Worm (Caenorhabditis elegans) whole organism, L3 larva: ENCODE results near the gene mbk-1.
A peak's percentile ranks its signal among the peaks of the same experiment; 100 is the strongest.

Experiments
- R02D3.7 ChIP-seq: fragments of 150-350 bp; optimal IDR thresholded peaks from 2 replicates; lab custom pipeline; 2014; ENCODE audit warnings: missing biosample characterization, missing genetic modification characterization
- ZK546.5 ChIP-seq: sonication (generic microtip); optimal IDR thresholded peaks from 2 replicates; lab custom pipeline; 2017; ENCODE audit warnings: missing biosample characterization, missing genetic modification characterization
- aly-2 ChIP-seq: fragments of 150-350 bp; optimal IDR thresholded peaks from 2 replicates; lab custom pipeline; 2014; ENCODE audit warnings: missing biosample characterization, missing genetic modification characterization
- ama-1 ChIP-seq: fragments of 150-350 bp; optimal IDR thresholded peaks from 2 replicates; lab custom pipeline; 2018
- ceh-28 ChIP-seq: fragments of 150-350 bp; optimal IDR thresholded peaks from 2 replicates; lab custom pipeline; 2014; ENCODE audit warnings: missing biosample characterization, missing genetic modification reagents, missing genetic modification characterization
- ceh-82 ChIP-seq: fragments of 150-350 bp; optimal IDR thresholded peaks from 2 replicates; lab custom pipeline; 2014; ENCODE audit warnings: missing biosample characterization, missing genetic modification characterization
- daf-12 ChIP-seq: fragments of 150-350 bp; optimal IDR thresholded peaks from 2 replicates; lab custom pipeline; 2014; ENCODE audit warnings: missing biosample characterization, missing genetic modification reagents, missing genetic modification characterization
- egl-27 ChIP-seq: sonication (generic microtip); optimal IDR thresholded peaks from 4 replicates; lab custom pipeline; 2017; ENCODE audit warnings: missing biosample characterization, missing genetic modification reagents, missing genetic modification characterization
- egl-5 ChIP-seq: fragments of 150-350 bp; optimal IDR thresholded peaks from 2 replicates; lab custom pipeline; 2017; ENCODE audit warnings: missing biosample characterization, missing genetic modification reagents, missing genetic modification characterization, inconsistent platforms
- elt-2 ChIP-seq: sonication (generic microtip); optimal IDR thresholded peaks from 2 replicates; lab custom pipeline; 2016; ENCODE audit warnings: missing genetic modification reagents, mild to moderate bottlenecking, missing genetic modification characterization, missing compliant biosample characterization
- elt-3 ChIP-seq, 3 experiments: fragments of 150-350 bp in 1 of 3; sonication (generic microtip) in 2 of 3; optimal IDR thresholded peaks; 2 replicates in 2 of 3; 4 replicates in 1 of 3; lab custom pipeline; 2014 to 2017; ENCODE audit warnings: missing biosample characterization in 3 of 3, missing genetic modification characterization in 3 of 3
- eor-1 ChIP-seq, 2 experiments: fragments of 150-350 bp; optimal IDR thresholded peaks; 2 replicates each; lab custom pipeline; 2014 to 2018; ENCODE audit warnings: missing biosample characterization in 2 of 2, missing genetic modification characterization in 2 of 2
- fkh-2 ChIP-seq: fragments of 150-350 bp; optimal IDR thresholded peaks from 2 replicates; lab custom pipeline; 2014; ENCODE audit warnings: missing biosample characterization, missing genetic modification reagents, missing genetic modification characterization
- fos-1 ChIP-seq: fragments of 150-350 bp; optimal IDR thresholded peaks from 2 replicates; lab custom pipeline; 2014; ENCODE audit warnings: missing biosample characterization, missing genetic modification characterization
- hmg-11 ChIP-seq: sonication (generic microtip); optimal IDR thresholded peaks from 2 replicates; lab custom pipeline; 2016; ENCODE audit warnings: missing genetic modification characterization, missing compliant biosample characterization
- jun-1 ChIP-seq: fragments of 150-350 bp; optimal IDR thresholded peaks from 2 replicates; lab custom pipeline; 2014; ENCODE audit warnings: missing biosample characterization, missing genetic modification reagents, missing genetic modification characterization
- lin-39 ChIP-seq: fragments of 150-350 bp; optimal IDR thresholded peaks from 2 replicates; lab custom pipeline; 2018; ENCODE audit warnings: missing biosample characterization, missing genetic modification reagents, missing genetic modification characterization
- lsy-12 ChIP-seq: sonication (generic microtip); optimal IDR thresholded peaks from 2 replicates; lab custom pipeline; 2016; ENCODE audit warnings: mild to moderate bottlenecking, missing genetic modification characterization, missing compliant biosample characterization
- mdl-1 ChIP-seq: fragments of 150-350 bp; optimal IDR thresholded peaks from 2 replicates; lab custom pipeline; 2014; ENCODE audit warnings: missing biosample characterization, missing genetic modification characterization
- mml-1 ChIP-seq: fragments of 150-350 bp; sonication (generic microtip); optimal IDR thresholded peaks from 3 replicates; lab custom pipeline; 2014; ENCODE audit warnings: missing biosample characterization, missing genetic modification characterization
- nfya-1 ChIP-seq: sonication (generic microtip); optimal IDR thresholded peaks from 2 replicates; lab custom pipeline; 2017; ENCODE audit warnings: missing genetic modification characterization, mild to moderate bottlenecking, missing compliant biosample characterization, antibody characterized with exemption, moderate library complexity; ENCODE audit not compliant: insufficient read depth
- nhr-11 ChIP-seq: fragments of 150-350 bp; optimal IDR thresholded peaks from 2 replicates; lab custom pipeline; 2014; ENCODE audit warnings: missing biosample characterization, missing genetic modification characterization
- nhr-12 ChIP-seq: fragments of 150-350 bp; optimal IDR thresholded peaks from 2 replicates; lab custom pipeline; 2014; ENCODE audit warnings: missing biosample characterization, missing genetic modification characterization
- nhr-23 ChIP-seq: fragments of 150-350 bp; optimal IDR thresholded peaks from 2 replicates; lab custom pipeline; 2014; ENCODE audit warnings: missing biosample characterization, missing genetic modification reagents, missing genetic modification characterization
- nhr-237 ChIP-seq: fragments of 150-350 bp; optimal IDR thresholded peaks from 2 replicates; lab custom pipeline; 2014; ENCODE audit warnings: missing biosample characterization, missing genetic modification characterization
- nhr-25 ChIP-seq: sonication (generic microtip); optimal IDR thresholded peaks from 2 replicates; lab custom pipeline; 2017; ENCODE audit warnings: missing biosample characterization, missing genetic modification characterization
- nhr-28 ChIP-seq: fragments of 150-350 bp; optimal IDR thresholded peaks from 2 replicates; lab custom pipeline; 2014; ENCODE audit warnings: missing biosample characterization, missing genetic modification characterization
- nhr-43 ChIP-seq: sonication (generic microtip); optimal IDR thresholded peaks from 2 replicates; lab custom pipeline; 2016; ENCODE audit warnings: mild to moderate bottlenecking, missing genetic modification characterization, missing compliant biosample characterization; ENCODE audit not compliant: poor library complexity, severe bottlenecking
- nhr-67 ChIP-seq: fragments of 150-350 bp; optimal IDR thresholded peaks from 2 replicates; lab custom pipeline; 2014; ENCODE audit warnings: missing biosample characterization, missing genetic modification characterization
- nhr-76 ChIP-seq: fragments of 150-350 bp; sonication (generic microtip); optimal IDR thresholded peaks from 5 replicates; lab custom pipeline; 2014; ENCODE audit warnings: missing biosample characterization, missing genetic modification characterization
- pha-4 ChIP-seq: fragments of 150-350 bp; optimal IDR thresholded peaks from 2 replicates; lab custom pipeline; 2014; ENCODE audit warnings: missing biosample characterization, missing genetic modification reagents, missing genetic modification characterization
- pqm-1 ChIP-seq: fragments of 150-350 bp; optimal IDR thresholded peaks from 2 replicates; lab custom pipeline; 2017; ENCODE audit warnings: missing biosample characterization, missing genetic modification characterization, inconsistent platforms
- sea-2 ChIP-seq: fragments of 150-350 bp; sonication (generic microtip); optimal IDR thresholded peaks from 4 replicates; lab custom pipeline; 2014; ENCODE audit warnings: missing biosample characterization, missing genetic modification reagents, missing genetic modification characterization
- skn-1 ChIP-seq: fragments of 150-350 bp; optimal IDR thresholded peaks from 2 replicates; lab custom pipeline; 2014; ENCODE audit warnings: missing biosample characterization, missing genetic modification characterization
- snpc-4 ChIP-seq: fragments of 150-350 bp; optimal IDR thresholded peaks from 2 replicates; lab custom pipeline; 2014; ENCODE audit warnings: missing biosample characterization, missing genetic modification characterization
- tbx-2 ChIP-seq: sonication (generic microtip); optimal IDR thresholded peaks from 2 replicates; lab custom pipeline; 2016; ENCODE audit warnings: mild to moderate bottlenecking, missing genetic modification characterization, missing compliant biosample characterization
- unc-39 ChIP-seq: sonication (generic microtip); optimal IDR thresholded peaks from 4 replicates; lab custom pipeline; 2017; ENCODE audit warnings: missing biosample characterization, missing genetic modification characterization
- unc-62 ChIP-seq: fragments of 150-350 bp; sonication (generic microtip); optimal IDR thresholded peaks from 4 replicates; lab custom pipeline; 2014; ENCODE audit warnings: missing biosample characterization, missing genetic modification reagents, missing genetic modification characterization
- zag-1 ChIP-seq: fragments of 150-350 bp; optimal IDR thresholded peaks from 2 replicates; lab custom pipeline; 2014; ENCODE audit warnings: missing biosample characterization, missing genetic modification characterization
- ztf-11 ChIP-seq: fragments of 150-350 bp; optimal IDR thresholded peaks from 2 replicates; lab custom pipeline; 2014; ENCODE audit warnings: missing biosample characterization, missing genetic modification characterization
- ztf-4 ChIP-seq: fragments of 150-350 bp; optimal IDR thresholded peaks from 2 replicates; lab custom pipeline; 2014; ENCODE audit warnings: missing biosample characterization, missing genetic modification characterization

mbk-1 gene

ce11 chrX:14838339-14838738, 14.0 kb upstream of the mbk-1 start:
- no peak for TF ChIP-seq nhr-11
- no peak for TF ChIP-seq mml-1 (tag; lab: Kevin White, UChicago)
- TF ChIP-seq lsy-12, result no peak
- TF ChIP-seq nhr-28 (tag; lab: Kevin White, UChicago), result no peak
- no peak for TF ChIP-seq ZK546.5
- no peak for TF ChIP-seq nhr-76 (tag; lab: Kevin White, UChicago)
- TF ChIP-seq eor-1 (tag; optimal IDR thresholded peaks at IDR 0.05; lab: Kevin White, UChicago), result no peak
- TF ChIP-seq ceh-82, result no peak
- no peak for TF ChIP-seq egl-5 (tag; lab: Kevin White, UChicago)
- TF ChIP-seq fos-1, result no peak
- no peak for TF ChIP-seq nhr-12 (tag; lab: Kevin White, UChicago)
- TF ChIP-seq jun-1, result no peak
- TF ChIP-seq skn-1 (tag; lab: Kevin White, UChicago), result no peak
- TF ChIP-seq nhr-25 (tag; lab: Kevin White, UChicago), result no peak
- no peak for TF ChIP-seq hmg-11
- TF ChIP-seq, all 47 proteins: peak for 0

ce11 chrX:14831531-14831930, 7.2 kb upstream of the mbk-1 start, which contains the start of gene dpf-2:
Gene dpf-2, plus strand, starts transcription at chrX:14831831.
- TF ChIP-seq nhr-237 (tag; lab: Kevin White, UChicago) (no peak), pqm-1 (tag; lab: Kevin White, UChicago) (no peak), nhr-11 (no peak), ztf-11 (tag; lab: Kevin White, UChicago) (no peak), eor-1 (tag; optimal IDR thresholded peaks at IDR 0.05; lab: Kevin White, UChicago) (no peak), nhr-28 (tag; lab: Kevin White, UChicago) (no peak), fkh-2 (tag; lab: Kevin White, UChicago) (no peak), nfya-1 (tag; lab: Kevin White, UChicago) (no peak), lsy-12 (no peak), elt-2 (no peak), mml-1 (tag; lab: Kevin White, UChicago) (no peak), lin-39 (tag; lab: Kevin White, UChicago) (no peak), nhr-67 (tag; lab: Kevin White, UChicago) (no peak), unc-62 (GFP tag; lab: Kevin White, UChicago) (no peak), tbx-2 (tag; lab: Kevin White, UChicago) (no peak), R02D3.7 (tag; lab: Kevin White, UChicago) (no peak), unc-39 (tag; lab: Kevin White, UChicago) (no peak), ZK546.5 (no peak), ceh-28 (tag; lab: Kevin White, UChicago) (no peak)
- TF ChIP-seq, all 47 proteins: peak for 0

ce11 chrX:14828766-14829165, 4.4 kb upstream of the mbk-1 start:
- TF ChIP-seq daf-12 (tag; lab: Kevin White, UChicago), result no peak
- no peak for TF ChIP-seq nhr-67 (tag; lab: Kevin White, UChicago)

DNA sequence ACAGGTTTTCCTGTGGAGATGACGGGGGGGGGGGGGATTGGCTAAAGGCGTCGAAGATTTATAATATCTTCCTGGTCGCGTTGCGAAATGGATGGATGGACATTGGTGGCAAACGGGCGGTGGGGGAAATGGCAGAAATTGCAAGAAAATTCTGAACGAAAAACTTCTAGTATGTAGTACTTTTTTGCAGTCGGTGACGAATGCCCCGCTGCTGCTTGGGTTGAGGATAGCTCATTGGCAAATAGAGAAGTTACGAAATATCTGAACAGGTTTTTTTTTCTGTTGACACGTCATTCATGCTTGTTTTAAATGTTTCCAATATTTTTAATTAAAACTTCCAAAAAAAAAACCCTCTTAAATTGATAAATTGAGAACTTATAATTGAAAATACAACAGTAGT, 4.8 kb downstream of the mbk-1 start:
- TF ChIP-seq ztf-4 (tag; lab: Kevin White, UChicago) (no peak), nhr-25 (tag; lab: Kevin White, UChicago) (peak; percentile 26), nhr-12 (tag; lab: Kevin White, UChicago) (no peak), pha-4 (tag; lab: Kevin White, UChicago) (peak; percentile 18), nhr-43 (tag; lab: Kevin White, UChicago) (peak; percentile 4), ama-1 (lab: Kevin White, UChicago) (peak; percentile 18), nhr-67 (tag; lab: Kevin White, UChicago) (no peak), aly-2 (tag; lab: Kevin White, UChicago) (no peak), egl-27 (no peak), fos-1 (no peak), snpc-4 (tag; lab: Kevin White, UChicago) (no peak), nfya-1 (tag; lab: Kevin White, UChicago) (no peak), R02D3.7 (tag; lab: Kevin White, UChicago) (no peak), elt-3 (tag; optimal IDR thresholded peaks at IDR 0.05; lab: Kevin White, UChicago) (no peak), daf-12 (tag; lab: Kevin White, UChicago) (no peak), mdl-1 (no peak), zag-1 (tag; lab: Kevin White, UChicago) (no peak), ztf-11 (tag; lab: Kevin White, UChicago) (no peak), lin-39 (tag; lab: Kevin White, UChicago) (peak; percentile 21), unc-39 (tag; lab: Kevin White, UChicago) (no peak), sea-2 (GFP tag; lab: Kevin White, UChicago) (no peak), nhr-23 (peak; percentile 33)
